Worm (Caenorhabditis elegans) whole organism, L3 larva: ENCODE results near the gene gcy-11.

Source experiments
- ama-1 ChIP-seq: fragments of 150-350 bp; optimal IDR thresholded peaks from 2 replicates; lab custom pipeline; 2018
- ceh-82 ChIP-seq: fragments of 150-350 bp; optimal IDR thresholded peaks from 2 replicates; lab custom pipeline; 2014; ENCODE audit warnings: missing biosample characterization, missing genetic modification characterization
- ceh-9 ChIP-seq: sonication (generic microtip); optimal IDR thresholded peaks from 2 replicates; lab custom pipeline; 2018; ENCODE audit warnings: missing biosample characterization, missing genetic modification characterization
- jun-1 ChIP-seq: fragments of 150-350 bp; optimal IDR thresholded peaks from 2 replicates; lab custom pipeline; 2014; ENCODE audit warnings: missing biosample characterization, missing genetic modification reagents, missing genetic modification characterization
- lin-15B ChIP-seq: fragments of 150-350 bp; optimal IDR thresholded peaks from 2 replicates; lab custom pipeline; 2014; ENCODE audit warnings: missing biosample characterization, missing genetic modification characterization
- mdl-1 ChIP-seq: fragments of 150-350 bp; optimal IDR thresholded peaks from 2 replicates; lab custom pipeline; 2014; ENCODE audit warnings: missing biosample characterization, missing genetic modification characterization
- nhr-11 ChIP-seq: fragments of 150-350 bp; optimal IDR thresholded peaks from 2 replicates; lab custom pipeline; 2014; ENCODE audit warnings: missing biosample characterization, missing genetic modification characterization
- nhr-12 ChIP-seq: fragments of 150-350 bp; optimal IDR thresholded peaks from 2 replicates; lab custom pipeline; 2014; ENCODE audit warnings: missing biosample characterization, missing genetic modification characterization
- nhr-237 ChIP-seq: fragments of 150-350 bp; optimal IDR thresholded peaks from 2 replicates; lab custom pipeline; 2014; ENCODE audit warnings: missing biosample characterization, missing genetic modification characterization
- nhr-67 ChIP-seq: fragments of 150-350 bp; optimal IDR thresholded peaks from 2 replicates; lab custom pipeline; 2014; ENCODE audit warnings: missing biosample characterization, missing genetic modification characterization
- nhr-76 ChIP-seq: fragments of 150-350 bp; sonication (generic microtip); optimal IDR thresholded peaks from 5 replicates; lab custom pipeline; 2014; ENCODE audit warnings: missing biosample characterization, missing genetic modification characterization
- snpc-4 ChIP-seq: fragments of 150-350 bp; optimal IDR thresholded peaks from 2 replicates; lab custom pipeline; 2014; ENCODE audit warnings: missing biosample characterization, missing genetic modification characterization
- tbx-2 ChIP-seq: sonication (generic microtip); optimal IDR thresholded peaks from 2 replicates; lab custom pipeline; 2016; ENCODE audit warnings: mild to moderate bottlenecking, missing genetic modification characterization, missing compliant biosample characterization

DNA sequence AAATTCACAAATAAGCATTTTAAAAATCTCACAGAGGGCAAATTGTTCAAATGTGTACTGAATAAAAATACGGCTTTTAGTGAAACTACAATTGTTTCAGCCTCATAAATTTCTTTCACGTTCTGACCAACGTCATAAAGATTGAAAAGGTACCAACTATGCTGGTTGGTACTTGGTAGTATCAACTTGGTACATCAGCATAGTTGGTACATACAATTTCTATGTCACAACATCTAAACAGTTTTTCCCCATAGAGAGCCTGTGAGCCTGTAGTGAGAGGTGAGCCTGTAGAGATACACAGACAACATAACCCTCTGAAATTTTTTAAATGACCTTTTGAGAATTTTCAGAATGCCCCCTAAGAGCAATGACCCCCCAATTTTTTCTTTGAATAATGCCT, 36.3 kb downstream of the gcy-11 start:
- no peak for TF ChIP-seq lin-15B (tag; lab: Kevin White, UChicago)
- no peak for TF ChIP-seq tbx-2 (tag; lab: Kevin White, UChicago)
- no peak for TF ChIP-seq snpc-4 (tag; lab: Kevin White, UChicago)
- no peak for TF ChIP-seq ceh-82 (tag; lab: Kevin White, UChicago)
- TF ChIP-seq nhr-76 (tag; lab: Kevin White, UChicago) = no peak
- TF ChIP-seq mdl-1 (tag; lab: Kevin White, UChicago) = no peak
- no peak for TF ChIP-seq ama-1 (lab: Kevin White, UChicago)
- no peak for TF ChIP-seq nhr-12 (tag; lab: Kevin White, UChicago)
- TF ChIP-seq ceh-9 (tag; lab: Kevin White, UChicago) = no peak
- no peak for TF ChIP-seq nhr-11 (tag; lab: Kevin White, UChicago)
- TF ChIP-seq nhr-67 (tag; lab: Kevin White, UChicago) = no peak
- no peak for TF ChIP-seq jun-1 (tag; lab: Kevin White, UChicago)
- TF ChIP-seq nhr-237 = no peak
